Worm (Caenorhabditis elegans): ENCODE results near the gene C14A6.5.

The C14A6.5 gene

DNA sequence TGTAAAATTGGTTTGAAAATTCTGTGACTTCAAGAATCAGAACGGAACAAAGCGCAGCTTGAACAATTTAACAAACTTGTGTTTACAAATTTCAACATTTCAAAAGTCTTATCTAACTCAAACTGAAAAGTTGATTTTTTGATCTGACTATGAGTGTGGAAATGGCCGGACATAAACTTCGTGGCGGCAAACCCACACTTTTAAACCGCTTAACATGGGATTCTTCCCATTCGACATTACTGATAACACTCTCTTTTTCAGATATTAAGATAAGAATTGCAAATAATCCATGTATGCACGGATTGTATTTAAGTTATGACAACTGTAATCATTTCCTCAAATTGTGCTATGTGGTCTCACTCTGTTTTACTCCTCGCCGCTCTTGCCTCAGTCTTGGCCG is 26.5 kb upstream of the C14A6.5 start, which contains the start of gene clec-42:
Gene clec-42, plus strand, starts transcription at position 285 of the 400 bp plus-strand sequence.
- no peak for TF ChIP-seq unc-42 (tag; optimal IDR thresholded peaks at IDR 0.05)
- no peak for TF ChIP-seq nfya-1 (tag; optimal IDR thresholded peaks at IDR 0.05)
- no peak for TF ChIP-seq hlh-13 (GFP tag; optimal IDR thresholded peaks at IDR 0.05)
- TF ChIP-seq hlh-8 (tag; optimal IDR thresholded peaks at IDR 0.05) = no peak
- TF ChIP-seq ceh-19 (GFP tag; optimal IDR thresholded peaks at IDR 0.05) = no peak
- TF ChIP-seq sox-4 (tag; optimal IDR thresholded peaks at IDR 0.05) = no peak
- TF ChIP-seq T23F11.4 (GFP tag; optimal IDR thresholded peaks at IDR 0.05) = no peak
- no peak for TF ChIP-seq madf-2 (tag; optimal IDR thresholded peaks at IDR 0.05)
- TF ChIP-seq dve-1 (tag; optimal IDR thresholded peaks at IDR 0.05) = no peak
- no peak for TF ChIP-seq unc-86 (tag; optimal IDR thresholded peaks at IDR 0.05)
- TF ChIP-seq pag-3 (tag; optimal IDR thresholded peaks at IDR 0.05; ENCODE audit: borderline replicate concordance) = no peak
- no peak for TF ChIP-seq pat-9 (tag; optimal IDR thresholded peaks at IDR 0.05)
- TF ChIP-seq K09A11.1 (tag; optimal IDR thresholded peaks at IDR 0.05; ENCODE audit: insufficient read depth) = no peak
- TF ChIP-seq ceh-9 (tag; optimal IDR thresholded peaks at IDR 0.05) = no peak
- no peak for TF ChIP-seq pha-4 (tag; optimal IDR thresholded peaks at IDR 0.05)
- no peak for TF ChIP-seq dmd-4 (tag; optimal IDR thresholded peaks at IDR 0.05; ENCODE audit: borderline replicate concordance)
- TF ChIP-seq ceh-34 (tag; optimal IDR thresholded peaks at IDR 0.05) = no peak
- no peak for TF ChIP-seq rnt-1 (tag; optimal IDR thresholded peaks at IDR 0.05)
- no peak for TF ChIP-seq eyg-1 (tag; optimal IDR thresholded peaks at IDR 0.05)
- TF ChIP-seq pax-1 (tag; optimal IDR thresholded peaks at IDR 0.05) = no peak

DNA sequence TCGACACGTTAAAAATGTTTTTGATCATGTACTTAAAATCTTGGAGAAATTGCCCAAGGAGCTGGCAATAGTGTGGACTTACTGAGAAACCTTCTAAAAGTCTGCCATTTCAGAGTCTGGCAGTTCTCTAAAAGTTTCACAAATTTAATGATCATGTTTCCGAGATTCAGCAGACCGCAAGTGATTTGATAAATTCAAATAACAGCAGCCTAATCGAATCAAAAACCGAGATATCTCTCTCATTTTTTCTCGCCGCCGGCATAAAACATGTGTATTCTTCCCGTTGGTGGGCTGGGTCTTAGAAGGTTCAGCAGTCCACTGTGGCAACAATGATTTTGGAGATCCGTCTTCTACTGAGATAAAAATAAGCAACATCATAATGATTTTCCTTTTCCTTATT is 24.5 kb upstream of the C14A6.5 start, which contains the start of gene clec-246:
Gene clec-246, plus strand, starts transcription at position 301 of the 400 bp plus-strand sequence.
- no peak for TF ChIP-seq ahr-1 (tag; optimal IDR thresholded peaks at IDR 0.05)
- TF ChIP-seq tbx-2 (tag; optimal IDR thresholded peaks at IDR 0.05) = no peak

DNA sequence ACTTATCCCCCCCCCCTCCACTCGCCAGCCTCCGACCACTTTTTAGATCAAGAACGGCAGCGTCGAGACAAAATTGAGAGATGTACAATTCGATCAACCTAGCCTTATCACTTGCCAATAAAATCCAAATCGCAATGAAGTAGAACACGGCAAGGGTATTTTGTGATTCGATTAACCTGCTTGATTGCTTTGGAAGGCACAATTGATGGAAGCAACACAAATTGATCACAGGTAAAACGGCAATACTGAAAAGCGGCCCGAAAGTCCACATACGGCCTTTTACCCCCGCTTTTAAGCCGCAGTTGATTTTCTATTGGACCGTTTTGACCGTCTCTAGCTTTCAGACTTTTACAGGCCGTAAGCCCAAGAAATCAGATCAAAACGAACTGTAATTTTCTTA is 23.7 kb upstream of the C14A6.5 start, which contains the start of gene clec-245:
Gene clec-245, minus strand, starts transcription at position 101 of the 400 bp plus-strand sequence.
- no peak for TF ChIP-seq pag-3 (tag; optimal IDR thresholded peaks at IDR 0.05; ENCODE audit: borderline replicate concordance)
- no peak for TF ChIP-seq hlh-13 (GFP tag; optimal IDR thresholded peaks at IDR 0.05)
- TF ChIP-seq unc-3 (GFP tag; conservative IDR thresholded peaks at IDR 0.05) = no peak
- no peak for TF ChIP-seq unc-3 (tag; optimal IDR thresholded peaks at IDR 0.05)
- TF ChIP-seq T23F11.4 (GFP tag; optimal IDR thresholded peaks at IDR 0.05) = no peak
- no peak for TF ChIP-seq hlh-6 (tag; optimal IDR thresholded peaks at IDR 0.05)
- TF ChIP-seq unc-42 (tag; optimal IDR thresholded peaks at IDR 0.05) = no peak
- no peak for TF ChIP-seq pqm-1 (tag; optimal IDR thresholded peaks at IDR 0.05)
- no peak for TF ChIP-seq npax-4 (tag; optimal IDR thresholded peaks at IDR 0.05)
- TF ChIP-seq pha-4 (tag; optimal IDR thresholded peaks at IDR 0.05) = no peak
- no peak for TF ChIP-seq sdc-2 (tag; optimal IDR thresholded peaks at IDR 0.05)
- TF ChIP-seq C38D4.7 (GFP tag; optimal IDR thresholded peaks at IDR 0.05) = no peak
- TF ChIP-seq F13H6.1 (tag; optimal IDR thresholded peaks at IDR 0.05) = no peak
- TF ChIP-seq hlh-15 (tag; optimal IDR thresholded peaks at IDR 0.05) = no peak
- no peak for TF ChIP-seq unc-86 (tag; optimal IDR thresholded peaks at IDR 0.05)

DNA sequence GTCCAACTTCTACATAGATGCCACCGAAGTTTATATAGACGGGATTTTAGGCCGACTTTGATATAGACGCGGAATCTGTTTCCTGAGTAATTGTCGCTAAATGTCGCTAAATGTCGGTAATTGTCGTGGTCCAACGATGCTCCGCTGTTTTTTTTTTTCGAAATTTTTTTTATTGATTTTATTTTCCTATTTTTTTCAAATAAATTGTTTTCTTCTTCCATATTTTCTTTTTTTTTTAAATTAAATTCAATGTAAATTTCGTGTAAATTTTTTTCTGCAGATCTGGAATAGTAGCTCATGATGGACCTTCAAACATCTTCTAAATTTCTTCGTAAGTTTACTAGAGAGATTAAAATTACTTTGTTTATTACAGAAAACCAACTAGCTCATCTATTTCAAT is 20.3 kb upstream of the C14A6.5 start, which contains the start of gene C31G12.3:
Gene C31G12.3, plus strand, starts transcription at position 301 of the 400 bp plus-strand sequence.
- TF ChIP-seq sox-4 (tag; optimal IDR thresholded peaks at IDR 0.05) (no peak), C38D4.7 (GFP tag; optimal IDR thresholded peaks at IDR 0.05) (no peak), ceh-6 (GFP tag; optimal IDR thresholded peaks at IDR 0.05) (no peak), tbx-2 (tag; optimal IDR thresholded peaks at IDR 0.05) (no peak), sox-2 (GFP tag; IDR thresholded peaks at IDR 0.05) (no peak), eyg-1 (tag; optimal IDR thresholded peaks at IDR 0.05) (no peak), lin-11 (tag; optimal IDR thresholded peaks at IDR 0.05) (no peak), che-1 (tag; optimal IDR thresholded peaks at IDR 0.05) (no peak), pat-9 (tag; optimal IDR thresholded peaks at IDR 0.05) (no peak), ceh-24 (tag; optimal IDR thresholded peaks at IDR 0.05) (no peak), ref-2 (tag; optimal IDR thresholded peaks at IDR 0.05) (no peak), ceh-9 (tag; optimal IDR thresholded peaks at IDR 0.05) (no peak), K09A11.1 (tag; optimal IDR thresholded peaks at IDR 0.05; ENCODE audit: insufficient read depth) (no peak)
